Worm (Caenorhabditis elegans): ENCODE results near the gene M03F4.6.

- TF ChIP-seq unc-130 (GFP tag; optimal IDR thresholded peaks at IDR 0.05) (no peak), nhr-11 (tag; optimal IDR thresholded peaks at IDR 0.05) (no peak), hlh-30 (tag; optimal IDR thresholded peaks at IDR 0.05; ENCODE audit: insufficient read depth) (no peak), ztf-11 (tag; optimal IDR thresholded peaks at IDR 0.05) (no peak), aly-2 (tag; optimal IDR thresholded peaks at IDR 0.05) (no peak), dpl-1 (GFP tag; optimal IDR thresholded peaks at IDR 0.05) (no peak), unc-62 (GFP tag; optimal IDR thresholded peaks at IDR 0.05 in 1 of 2) (no peak), unc-62 (tag; optimal IDR thresholded peaks at IDR 0.05) (no peak), Y105C5A.15 (GFP tag; IDR thresholded peaks at IDR 0.05) (no peak), madf-5 (GFP tag; IDR thresholded peaks at IDR 0.05) (no peak), lin-39 (tag; optimal IDR thresholded peaks at IDR 0.05) (no peak), nhr-28 (tag; optimal IDR thresholded peaks at IDR 0.05) (no peak), nhr-77 (tag; optimal IDR thresholded peaks at IDR 0.05) (no peak), F49E8.2 (tag; optimal IDR thresholded peaks at IDR 0.05; ENCODE audit: borderline replicate concordance) (no peak)
Observed at ce11 chrX:4974486-4974885, 5.4 kb upstream of the M03F4.6 start.

Data from whole organism, L4 larva.